Worm (Caenorhabditis elegans) whole organism, mixed stage, embryonic: ENCODE results near the gene rpn-2.

Experiments
- ceh-83 ChIP-seq: fragments of 200-800 bp; sonication (Bioruptor generic); optimal IDR thresholded peaks from 2 replicates; lab custom pipeline; 2018; ENCODE audit warnings: mild to moderate bottlenecking, missing genetic modification characterization, missing compliant biosample characterization
- cnd-1 ChIP-seq: fragments of 200-800 bp; sonication (Bioruptor generic); optimal IDR thresholded peaks from 2 replicates; lab custom pipeline; 2018; ENCODE audit warnings: mild to moderate bottlenecking, missing genetic modification characterization, missing compliant biosample characterization
- elt-1 ChIP-seq: sonication (generic microtip); optimal IDR thresholded peaks from 2 replicates; lab custom pipeline; 2017; ENCODE audit warnings: missing genetic modification characterization, mild to moderate bottlenecking, missing compliant biosample characterization, antibody characterized with exemption, moderate library complexity, borderline replicate concordance; ENCODE audit not compliant: insufficient read depth
- elt-3 ChIP-seq: fragments of 150-350 bp; optimal IDR thresholded peaks from 2 replicates; lab custom pipeline; 2014; ENCODE audit warnings: missing biosample characterization, missing genetic modification characterization
- mep-1 ChIP-seq: fragments of 150-350 bp; optimal IDR thresholded peaks from 2 replicates; lab custom pipeline; 2017; ENCODE audit warnings: missing biosample characterization, missing genetic modification reagents, missing genetic modification characterization, inconsistent platforms
- nhr-12 ChIP-seq: fragments of 150-350 bp; optimal IDR thresholded peaks from 2 replicates; lab custom pipeline; 2014; ENCODE audit warnings: missing biosample characterization, missing genetic modification characterization
- nhr-237 ChIP-seq: fragments of 150-350 bp; optimal IDR thresholded peaks from 2 replicates; lab custom pipeline; 2014; ENCODE audit warnings: missing biosample characterization, missing genetic modification characterization
- nhr-28 ChIP-seq: fragments of 150-350 bp; optimal IDR thresholded peaks from 2 replicates; lab custom pipeline; 2014; ENCODE audit warnings: missing biosample characterization, missing genetic modification characterization
- nhr-76 ChIP-seq: sonication (generic microtip); optimal IDR thresholded peaks from 2 replicates; lab custom pipeline; 2017; ENCODE audit warnings: missing biosample characterization, missing genetic modification characterization
- pha-4 ChIP-seq: fragments of 150-350 bp; optimal IDR thresholded peaks from 2 replicates; lab custom pipeline; 2018; ENCODE audit warnings: missing biosample characterization, missing genetic modification reagents, missing genetic modification characterization
- snpc-4 ChIP-seq: fragments of 150-350 bp; optimal IDR thresholded peaks from 2 replicates; lab custom pipeline; 2014; ENCODE audit warnings: missing biosample characterization, missing genetic modification characterization
- unc-120 ChIP-seq: sonication (generic microtip); optimal IDR thresholded peaks from 2 replicates; lab custom pipeline; 2017; ENCODE audit warnings: missing genetic modification characterization, missing compliant biosample characterization; ENCODE audit not compliant: poor library complexity, severe bottlenecking

- TF ChIP-seq elt-3 (tag; lab: Kevin White, UChicago) (no peak), pha-4 (tag; lab: Kevin White, UChicago) (no peak), snpc-4 (tag; lab: Kevin White, UChicago) (no peak), nhr-237 (tag; lab: Kevin White, UChicago) (no peak), nhr-28 (tag; lab: Kevin White, UChicago) (no peak), ceh-83 (no peak), nhr-76 (tag; lab: Kevin White, UChicago) (no peak), unc-120 (tag; lab: Kevin White, UChicago) (no peak), elt-1 (tag; lab: Kevin White, UChicago) (no peak), nhr-12 (tag; lab: Kevin White, UChicago) (no peak), mep-1 (no peak), cnd-1 (no peak)
Measured at ce11 chrIII:6155787-6156186, 43.2 kb upstream of the rpn-2 start.
